Worm (Caenorhabditis elegans) whole organism, L1 larva: ENCODE results near the gene C23H4.8.

Experiments used
- C34B4.2 ChIP-seq: sonication (generic microtip); optimal IDR thresholded peaks from 2 replicates; lab custom pipeline; 2017; ENCODE audit warnings: mild to moderate bottlenecking, missing genetic modification characterization, missing compliant biosample characterization
- F16B12.6 ChIP-seq: fragments of 150-350 bp; optimal IDR thresholded peaks from 2 replicates; lab custom pipeline; 2014; ENCODE audit warnings: missing biosample characterization, missing genetic modification characterization
- alr-1 ChIP-seq: fragments of 200-800 bp; sonication (Bioruptor generic); optimal IDR thresholded peaks from 2 replicates; lab custom pipeline; 2018; ENCODE audit warnings: borderline replicate concordance, mild to moderate bottlenecking, missing genetic modification characterization, missing compliant biosample characterization
- blmp-1 ChIP-seq: fragments of 150-350 bp; optimal IDR thresholded peaks from 2 replicates; lab custom pipeline; 2014; ENCODE audit warnings: missing biosample characterization, missing genetic modification characterization
- ceh-82 ChIP-seq, 3 experiments: fragments of 150-350 bp in 1 of 3; sonication (generic microtip) in 2 of 3; optimal IDR thresholded peaks; 2 replicates each; lab custom pipeline; 2014 to 2017; ENCODE audit warnings: missing biosample characterization in 3 of 3, missing genetic modification characterization in 3 of 3
- dpl-1 ChIP-seq, 3 experiments: fragments of 150-350 bp in 2 of 3; sonication (generic microtip) in 1 of 3; optimal IDR thresholded peaks; 2 replicates each; lab custom pipeline; 2014 to 2017; ENCODE audit warnings: missing biosample characterization in 3 of 3, missing genetic modification characterization in 3 of 3, missing genetic modification reagents in 3 of 3
- efl-1 ChIP-seq, 4 experiments: fragments of 150-350 bp; optimal IDR thresholded peaks in 3 of 4; peaks in 1 of 4; 1 replicate in 1 of 4; 2 replicates in 3 of 4; lab custom pipeline; 2014; ENCODE audit warnings: missing biosample characterization in 2 of 4, missing genetic modification characterization in 2 of 4, missing genetic modification reagents in 2 of 4
- egl-27 ChIP-seq, 2 experiments: fragments of 150-350 bp in 1 of 2; sonication (generic microtip); optimal IDR thresholded peaks; 3 replicates each; lab custom pipeline; 2017 to 2018; ENCODE audit warnings: missing biosample characterization in 2 of 2, missing genetic modification characterization in 2 of 2, missing genetic modification reagents in 2 of 2
- elt-3 ChIP-seq, 6 experiments: fragments of 150-350 bp in 1 of 6; sonication (generic microtip); optimal IDR thresholded peaks; 2 replicates each; lab custom pipeline; 2017 to 2018; ENCODE audit warnings: missing biosample characterization in 6 of 6, missing genetic modification characterization in 6 of 6, inconsistent platforms in 1 of 6
- ets-5 ChIP-seq: fragments of 200-800 bp; sonication (Bioruptor generic); IDR thresholded peaks from 2 replicates; pipeline ENCODE4 v1.3.6; 2022; ENCODE audit warnings: missing genetic modification characterization, missing compliant biosample characterization
- fkh-10 ChIP-seq: sonication (generic microtip); optimal IDR thresholded peaks from 2 replicates; lab custom pipeline; 2017; ENCODE audit warnings: missing biosample characterization, missing genetic modification reagents, missing genetic modification characterization
- fkh-4 ChIP-seq: sonication (generic microtip); optimal IDR thresholded peaks from 2 replicates; lab custom pipeline; 2016; ENCODE audit warnings: missing compliant biosample characterization, missing genetic modification characterization, borderline replicate concordance
- fkh-8 ChIP-seq: sonication (generic microtip); optimal IDR thresholded peaks from 2 replicates; lab custom pipeline; 2016; ENCODE audit warnings: mild to moderate bottlenecking, missing genetic modification characterization, missing compliant biosample characterization
- grh-1 ChIP-seq: fragments of 200-800 bp; sonication (Bioruptor generic); IDR thresholded peaks from 2 replicates; pipeline ENCODE4 v1.3.6; 2022; ENCODE audit warnings: missing genetic modification reagents, missing genetic modification characterization, missing compliant biosample characterization
- hlh-17 ChIP-seq: fragments of 200-800 bp; sonication (Bioruptor generic); optimal IDR thresholded peaks from 2 replicates; lab custom pipeline; 2018; ENCODE audit warnings: missing genetic modification characterization, mild to moderate bottlenecking, missing compliant biosample characterization, moderate library complexity, borderline replicate concordance
- hpl-2 ChIP-seq: fragments of 150-350 bp; optimal IDR thresholded peaks from 2 replicates; lab custom pipeline; 2014; ENCODE audit warnings: missing biosample characterization, missing genetic modification reagents, missing genetic modification characterization
- irx-1 ChIP-seq: sonication (generic microtip); optimal IDR thresholded peaks from 2 replicates; lab custom pipeline; 2016; ENCODE audit warnings: missing genetic modification characterization, missing compliant biosample characterization
- lin-13 ChIP-seq: fragments of 150-350 bp; optimal IDR thresholded peaks from 2 replicates; lab custom pipeline; 2014; ENCODE audit warnings: missing biosample characterization, missing genetic modification reagents, missing genetic modification characterization
- lin-14 ChIP-seq: fragments of 200-800 bp; sonication (Bioruptor generic); optimal IDR thresholded peaks from 2 replicates; lab custom pipeline; 2018; ENCODE audit warnings: mild to moderate bottlenecking, missing genetic modification characterization, moderate library complexity, missing compliant biosample characterization
- lin-35 ChIP-seq, 2 experiments: fragments of 150-350 bp; optimal IDR thresholded peaks; 2 replicates each; lab custom pipeline; 2014; ENCODE audit warnings: missing biosample characterization in 2 of 2, missing genetic modification characterization in 2 of 2, missing genetic modification reagents in 2 of 2
- lsy-2 ChIP-seq, 2 experiments: fragments of 150-350 bp; optimal IDR thresholded peaks; 2 replicates each; lab custom pipeline; 2014; ENCODE audit warnings: missing biosample characterization in 2 of 2, missing genetic modification characterization in 2 of 2
- mab-9 ChIP-seq: fragments of 200-800 bp; sonication (Bioruptor generic); IDR thresholded peaks from 2 replicates; pipeline ENCODE4 v1.3.6; 2022; ENCODE audit warnings: missing genetic modification reagents, missing genetic modification characterization, missing compliant biosample characterization
- mef-2 ChIP-seq: fragments of 150-350 bp; optimal IDR thresholded peaks from 2 replicates; lab custom pipeline; 2014; ENCODE audit warnings: missing biosample characterization, missing genetic modification characterization
- mep-1 ChIP-seq: fragments of 150-350 bp; optimal IDR thresholded peaks from 2 replicates; lab custom pipeline; 2014; ENCODE audit warnings: missing biosample characterization, missing genetic modification characterization
- nhr-19 ChIP-seq: fragments of 200-800 bp; sonication (Bioruptor generic); conservative IDR thresholded peaks from 2 replicates; pipeline ENCODE4 v1.3.6; 2022; ENCODE audit warnings: missing genetic modification characterization, missing compliant biosample characterization
- nhr-20 ChIP-seq: sonication (generic microtip); optimal IDR thresholded peaks from 2 replicates; lab custom pipeline; 2016; ENCODE audit warnings: mild to moderate bottlenecking, missing genetic modification characterization, missing compliant biosample characterization
- nhr-71 ChIP-seq: sonication (generic microtip); optimal IDR thresholded peaks from 2 replicates; lab custom pipeline; 2016; ENCODE audit warnings: mild to moderate bottlenecking, missing genetic modification characterization, moderate library complexity, missing compliant biosample characterization
- nhr-77 ChIP-seq: fragments of 150-350 bp; optimal IDR thresholded peaks from 2 replicates; lab custom pipeline; 2014; ENCODE audit warnings: missing biosample characterization, missing genetic modification characterization
- nhr-85 ChIP-seq: sonication (generic microtip); peaks from one replicate; lab custom pipeline; 2016; ENCODE audit warnings: missing genetic modification characterization, inconsistent platforms, missing compliant biosample characterization
- nhr-90 ChIP-seq: sonication (generic microtip); optimal IDR thresholded peaks from 2 replicates; lab custom pipeline; 2016; ENCODE audit warnings: mild to moderate bottlenecking, missing genetic modification characterization, missing compliant biosample characterization; ENCODE audit not compliant: poor library complexity
- pag-3 ChIP-seq: sonication (generic microtip); optimal IDR thresholded peaks from 2 replicates; lab custom pipeline; 2017; ENCODE audit warnings: missing genetic modification characterization, mild to moderate bottlenecking, missing compliant biosample characterization, antibody characterized with exemption, borderline replicate concordance; ENCODE audit not compliant: insufficient read depth
- rnt-1 ChIP-seq: sonication (generic microtip); optimal IDR thresholded peaks from 2 replicates; lab custom pipeline; 2016; ENCODE audit warnings: mild to moderate bottlenecking, missing genetic modification characterization, moderate library complexity, missing compliant biosample characterization
- skn-1 ChIP-seq: fragments of 150-350 bp; optimal IDR thresholded peaks from 2 replicates; lab custom pipeline; 2014; ENCODE audit warnings: missing biosample characterization, missing genetic modification characterization
- snu-23 ChIP-seq: sonication (generic microtip); optimal IDR thresholded peaks from 2 replicates; lab custom pipeline; 2016; ENCODE audit warnings: missing genetic modification characterization, missing compliant biosample characterization
- sptf-1 ChIP-seq: fragments of 150-350 bp; optimal IDR thresholded peaks from 2 replicates; lab custom pipeline; 2014; ENCODE audit warnings: missing biosample characterization, missing genetic modification characterization
- sup-37 ChIP-seq: fragments of 200-800 bp; sonication (Bioruptor generic); optimal IDR thresholded peaks from 2 replicates; lab custom pipeline; 2018; ENCODE audit warnings: mild to moderate bottlenecking, missing genetic modification characterization, missing compliant biosample characterization
- swsn-7 ChIP-seq: sonication (generic microtip); optimal IDR thresholded peaks from 2 replicates; lab custom pipeline; 2016; ENCODE audit warnings: missing genetic modification characterization, missing compliant biosample characterization
- unc-130 ChIP-seq: fragments of 150-350 bp; optimal IDR thresholded peaks from 2 replicates; lab custom pipeline; 2017; ENCODE audit warnings: missing biosample characterization, missing genetic modification characterization, inconsistent platforms
- unc-86 ChIP-seq: sonication (generic microtip); optimal IDR thresholded peaks from 2 replicates; lab custom pipeline; 2016; ENCODE audit warnings: missing genetic modification characterization, missing compliant biosample characterization
- vab-15 ChIP-seq: sonication (generic microtip); optimal IDR thresholded peaks from 2 replicates; lab custom pipeline; 2017; ENCODE audit warnings: missing genotype, mild to moderate bottlenecking, missing genetic modification characterization, missing compliant biosample characterization
- zag-1 ChIP-seq: fragments of 150-350 bp; optimal IDR thresholded peaks from 2 replicates; lab custom pipeline; 2014; ENCODE audit warnings: missing biosample characterization, missing genetic modification characterization

The C23H4.8 gene

ce11 chrX:12176873-12177293 is 40.2 kb upstream of the C23H4.8 start (continued):
- TF ChIP-seq zag-1 (tag; lab: Kevin White, UChicago) (no peak), unc-86 (no peak), nhr-19 (GFP tag; lab: Robert Waterston, UW) (peak; percentile 68), nhr-20 (tag; lab: Kevin White, UChicago) (peak; percentile 8), sptf-1 (tag; lab: Kevin White, UChicago) (no peak), snu-23 (GFP tag; lab: Kevin White, UChicago) (no peak), unc-130 (tag; lab: Kevin White, UChicago) (no peak), mef-2 (tag; lab: Kevin White, UChicago) (no peak), alr-1 (tag; lab: Kevin White, UChicago) (no peak), hlh-17 (no peak), vab-15 (tag; lab: Kevin White, UChicago) (no peak), lin-14 (GFP tag; lab: Kevin White, UChicago) (peak; percentile 66), fkh-4 (tag; lab: Kevin White, UChicago) (no peak), skn-1 (tag; lab: Kevin White, UChicago) (no peak), nhr-90 (tag; lab: Kevin White, UChicago) (no peak)

ce11 chrX:12177521-12177920 is 39.5 kb upstream of the C23H4.8 start:
- TF ChIP-seq rnt-1 (peak; percentile 11), blmp-1 (tag; lab: Kevin White, UChicago) (peak; percentile 48), lin-14 (GFP tag; lab: Kevin White, UChicago) (peak; percentile 51), nhr-71 (peak; percentile 21), F16B12.6 (tag; lab: Kevin White, UChicago) (no peak), fkh-10 (GFP tag; lab: Kevin White, UChicago) (peak; percentile 42), C34B4.2 (tag; lab: Kevin White, UChicago) (no peak), ets-5 (GFP tag; lab: Robert Waterston, UW) (no peak), mep-1 (tag; lab: Kevin White, UChicago) (peak; percentile 8), lsy-2 (tag; optimal IDR thresholded peaks at IDR 0.05; lab: Kevin White, UChicago) (peak in 1 of 2 experiments; percentile 19), irx-1 (peak; percentile 29)
- TF ChIP-seq, all 84 proteins: peak for 8

DNA sequence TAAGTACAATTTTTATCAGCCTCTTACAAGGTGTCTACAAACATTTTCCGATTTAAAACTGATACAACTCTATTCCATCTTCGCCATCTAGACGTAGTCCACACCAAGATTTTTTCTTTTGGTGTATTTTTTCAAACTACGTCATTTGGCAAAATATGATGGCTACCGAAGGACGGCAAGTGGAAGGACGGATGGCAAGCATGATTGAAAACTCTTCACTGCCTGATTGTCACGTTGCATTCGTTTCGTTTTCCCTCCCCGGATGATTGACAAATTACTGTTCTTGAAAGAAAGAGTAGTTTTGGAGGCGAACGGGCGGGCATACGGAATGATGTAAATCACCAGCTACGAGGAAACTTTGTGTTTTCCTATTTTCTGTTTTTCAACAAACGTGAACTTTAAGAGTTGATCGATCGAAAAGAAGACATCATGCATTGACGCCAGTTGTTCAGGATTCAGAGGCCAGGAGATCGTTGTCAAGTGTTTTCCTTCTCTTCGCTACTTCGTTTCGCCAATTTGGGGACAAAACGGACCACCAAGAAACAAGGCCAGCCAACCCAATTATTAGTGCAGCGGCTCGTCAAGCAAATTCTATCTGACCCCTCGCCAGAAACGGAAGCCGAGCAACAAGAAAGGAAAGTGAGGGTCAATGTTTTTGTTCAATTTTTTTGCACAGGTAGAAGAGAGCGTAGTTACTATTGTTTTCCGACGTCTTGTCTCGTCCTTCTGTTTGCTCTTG is 38.5 kb upstream of the C23H4.8 start:
- peak; percentile 0 for TF ChIP-seq nhr-85 (tag; lab: Kevin White, UChicago)
- TF ChIP-seq lin-13 (GFP tag; lab: Kevin White, UChicago), result no peak
- no peak for TF ChIP-seq ceh-82 (tag; optimal IDR thresholded peaks at IDR 0.05; lab: Kevin White, UChicago)
- peak; percentile 19 for TF ChIP-seq vab-15 (tag; lab: Kevin White, UChicago)
- TF ChIP-seq lin-14 (GFP tag; lab: Kevin White, UChicago), result peak; percentile 24
- no peak for TF ChIP-seq lin-35 (GFP tag; optimal IDR thresholded peaks at IDR 0.05; lab: Kevin White, UChicago)
- peak; percentile 15 for TF ChIP-seq blmp-1 (tag; lab: Kevin White, UChicago)
- TF ChIP-seq dpl-1 (GFP tag; optimal IDR thresholded peaks at IDR 0.05; lab: Kevin White, UChicago), result no peak

- TF ChIP-seq sup-37 (GFP tag; lab: Kevin White, UChicago) (peak; percentile 8), egl-27 (tag; optimal IDR thresholded peaks at IDR 0.05; lab: Kevin White, UChicago) (peak in 1 of 2 experiments; percentile 26), swsn-7 (tag; lab: Kevin White, UChicago) (peak; percentile 1), lin-14 (GFP tag; lab: Kevin White, UChicago) (peak; percentile 60), mef-2 (tag; lab: Kevin White, UChicago) (no peak), blmp-1 (tag; lab: Kevin White, UChicago) (peak; percentile 22), unc-130 (tag; lab: Kevin White, UChicago) (peak; percentile 16), grh-1 (peak; percentile 54), nhr-19 (GFP tag; lab: Robert Waterston, UW) (peak; percentile 19; the same call in 1 of the 2 replicates), hlh-17 (no peak), nhr-77 (tag; lab: Kevin White, UChicago) (peak; percentile 7), snu-23 (GFP tag; lab: Kevin White, UChicago) (peak; percentile 20), fkh-8 (no peak), pag-3 (tag; lab: Kevin White, UChicago) (no peak), elt-3 (tag; optimal IDR thresholded peaks at IDR 0.05; lab: Kevin White, UChicago) (no peak), hpl-2 (no peak), lsy-2 (tag; optimal IDR thresholded peaks at IDR 0.05; lab: Kevin White, UChicago) (no peak), nhr-85 (tag; lab: Kevin White, UChicago) (peak; percentile 55), mab-9 (GFP tag; lab: Robert Waterston, UW) (no peak), nhr-20 (tag; lab: Kevin White, UChicago) (peak; percentile 55), lin-13 (GFP tag; lab: Kevin White, UChicago) (no peak), efl-1 (optimal IDR thresholded peaks at IDR 0.05; lab: Kevin White, UChicago) (no peak), efl-1 (GFP tag; optimal IDR thresholded peaks at IDR 0.05 in 1 of 2; lab: Kevin White, UChicago) (peak in 1 of 2 experiments; percentile 35), nhr-71 (peak; percentile 34)
These were observed 38.0 kb upstream of the C23H4.8 start for ce11 chrX:12179090-12179488.
